Worm (Caenorhabditis elegans) whole organism, young adult: ENCODE measurements around the gene R10E8.5.
A peak's percentile ranks its signal among the peaks of the same experiment; 100 is the strongest.

ENCODE experiments used
- B0019.2 ChIP-seq: fragments of 200-800 bp; sonication (Bioruptor generic); conservative IDR thresholded peaks from 2 replicates; pipeline ENCODE4 v1.3.6; 2022; ENCODE audit warnings: missing genetic modification reagents, missing genetic modification characterization, missing compliant biosample characterization
- B0336.3 ChIP-seq: fragments of 200-800 bp; sonication (Bioruptor generic); IDR thresholded peaks from 2 replicates; pipeline ENCODE4 v1.3.6; 2022; ENCODE audit warnings: missing genetic modification characterization, missing compliant biosample characterization
- C06A6.2 ChIP-seq: fragments of 200-800 bp; sonication (Bioruptor generic); conservative IDR thresholded peaks from 2 replicates; pipeline ENCODE4 v1.3.6; 2022; ENCODE audit warnings: missing genetic modification characterization, missing compliant biosample characterization
- D2030.7 ChIP-seq: fragments of 200-800 bp; sonication (Bioruptor generic); IDR thresholded peaks from 2 replicates; pipeline ENCODE4 v1.3.6; 2022; ENCODE audit warnings: missing genetic modification reagents, missing genetic modification characterization, missing compliant biosample characterization
- F22D6.2 ChIP-seq: sonication (generic microtip); optimal IDR thresholded peaks from 2 replicates; lab custom pipeline; 2016; ENCODE audit warnings: mild to moderate bottlenecking, missing genetic modification characterization, missing compliant biosample characterization
- F55B11.4 ChIP-seq: sonication (generic microtip); optimal IDR thresholded peaks from 2 replicates; lab custom pipeline; 2016; ENCODE audit warnings: missing compliant biosample characterization, missing genetic modification characterization, borderline replicate concordance; ENCODE audit not compliant: insufficient read depth
- F57A8.1 ChIP-seq: fragments of 200-800 bp; sonication (Bioruptor generic); optimal IDR thresholded peaks from 2 replicates; lab custom pipeline; 2018; ENCODE audit warnings: mild to moderate bottlenecking, missing genetic modification characterization, moderate library complexity, missing compliant biosample characterization
- K11D2.4 ChIP-seq: fragments of 200-800 bp; sonication (Bioruptor generic); IDR thresholded peaks from 2 replicates; pipeline ENCODE4 v1.3.6; 2022; ENCODE audit warnings: missing genetic modification reagents, missing genetic modification characterization, missing compliant biosample characterization
- Y67H2A.10 ChIP-seq: fragments of 200-800 bp; sonication (Bioruptor generic); conservative IDR thresholded peaks from 2 replicates; pipeline ENCODE4 v1.3.6; 2022; ENCODE audit warnings: missing genetic modification reagents, missing genetic modification characterization, missing compliant biosample characterization
- aptf-3 ChIP-seq: fragments of 200-800 bp; sonication (Bioruptor generic); IDR thresholded peaks from 2 replicates; pipeline ENCODE4 v1.3.6; 2022; ENCODE audit warnings: missing genetic modification characterization, missing compliant biosample characterization
- attf-3 ChIP-seq: fragments of 200-800 bp; sonication (Bioruptor generic); conservative IDR thresholded peaks from 2 replicates; pipeline ENCODE4 v1.3.6; 2022; ENCODE audit warnings: missing genetic modification reagents, missing genetic modification characterization, missing compliant biosample characterization
- attf-6 ChIP-seq: fragments of 200-800 bp; sonication (Bioruptor generic); IDR thresholded peaks from 2 replicates; pipeline ENCODE4 v1.3.6; 2022; ENCODE audit warnings: missing genetic modification reagents, missing genetic modification characterization, missing compliant biosample characterization
- cebp-1 ChIP-seq, 2 experiments: fragments of 200-800 bp in 1 of 2; sonication (Bioruptor generic) in 1 of 2; sonication (generic microtip) in 1 of 2; IDR thresholded peaks in 1 of 2; optimal IDR thresholded peaks in 1 of 2; 2 replicates each; pipeline versions ENCODE4 v1.3.6 to Lab custom; 2017 to 2022; ENCODE audit warnings: missing compliant biosample characterization in 2 of 2, missing genetic modification characterization in 2 of 2, mild to moderate bottlenecking in 1 of 2, missing genetic modification reagents in 1 of 2, moderate library complexity in 1 of 2
- cebp-2 ChIP-seq: fragments of 200-800 bp; sonication (Bioruptor generic); IDR thresholded peaks from 2 replicates; pipeline ENCODE4 v1.3.6; 2022; ENCODE audit warnings: missing genetic modification characterization, missing compliant biosample characterization
- ceh-100 ChIP-seq: fragments of 200-800 bp; sonication (Bioruptor generic); IDR thresholded peaks from 2 replicates; pipeline ENCODE4 v1.3.6; 2022; ENCODE audit warnings: missing genetic modification reagents, missing genetic modification characterization, missing compliant biosample characterization
- ceh-27 ChIP-seq: fragments of 200-800 bp; sonication (Bioruptor generic); optimal IDR thresholded peaks from 2 replicates; lab custom pipeline; 2018; ENCODE audit warnings: mild to moderate bottlenecking, missing genetic modification characterization, moderate library complexity, missing compliant biosample characterization
- ceh-58 ChIP-seq: fragments of 200-800 bp; sonication (Bioruptor generic); IDR thresholded peaks from 2 replicates; pipeline ENCODE4 v1.3.6; 2022; ENCODE audit warnings: missing genetic modification characterization, missing compliant biosample characterization
- ceh-79 ChIP-seq: sonication (generic microtip); optimal IDR thresholded peaks from 2 replicates; lab custom pipeline; 2017; ENCODE audit warnings: mild to moderate bottlenecking, missing genetic modification characterization, missing compliant biosample characterization
- ceh-91 ChIP-seq: fragments of 200-800 bp; sonication (Bioruptor generic); IDR thresholded peaks from 2 replicates; pipeline ENCODE4 v1.3.6; 2022; ENCODE audit warnings: missing genetic modification reagents, missing genetic modification characterization, missing compliant biosample characterization
- fkh-3 ChIP-seq: sonication (generic microtip); optimal IDR thresholded peaks from 2 replicates; lab custom pipeline; 2016; ENCODE audit warnings: mild to moderate bottlenecking, missing genetic modification characterization, missing compliant biosample characterization
- gei-17 ChIP-seq: fragments of 200-800 bp; sonication (Bioruptor generic); optimal IDR thresholded peaks from 2 replicates; lab custom pipeline; 2018; ENCODE audit warnings: mild to moderate bottlenecking, missing genetic modification characterization, missing compliant biosample characterization
- hrde-1 ChIP-seq: sonication (generic microtip); optimal IDR thresholded peaks from 2 replicates; lab custom pipeline; 2016; ENCODE audit warnings: missing genetic modification characterization, mild to moderate bottlenecking, missing compliant biosample characterization, moderate library complexity, missing genotype, missing genetic modification reagents, borderline replicate concordance
- lin-26 ChIP-seq: fragments of 200-800 bp; sonication (Bioruptor generic); IDR thresholded peaks from 2 replicates; pipeline ENCODE4 v1.3.6; 2022; ENCODE audit warnings: missing genetic modification reagents, missing genetic modification characterization, missing compliant biosample characterization
- lin-35 ChIP-seq, 3 experiments: fragments of 150-350 bp in 2 of 3; sonication (generic microtip) in 1 of 3; optimal IDR thresholded peaks; 2 replicates each; lab custom pipeline; 2014 to 2018; ENCODE audit warnings: missing biosample characterization in 3 of 3, missing genetic modification characterization in 3 of 3, missing genetic modification reagents in 3 of 3
- lin-40 ChIP-seq: sonication (generic microtip); optimal IDR thresholded peaks from 2 replicates; lab custom pipeline; 2016; ENCODE audit warnings: missing genetic modification characterization, mild to moderate bottlenecking, missing compliant biosample characterization, missing genotype, missing genetic modification reagents
- lin-54 ChIP-seq: fragments of 200-800 bp; sonication (Bioruptor generic); optimal IDR thresholded peaks from 2 replicates; lab custom pipeline; 2018; ENCODE audit warnings: mild to moderate bottlenecking, missing genetic modification characterization, missing compliant biosample characterization
- lir-1 ChIP-seq: fragments of 200-800 bp; sonication (Bioruptor generic); conservative IDR thresholded peaks from 2 replicates; pipeline ENCODE4 v1.3.6; 2022; ENCODE audit warnings: missing genetic modification reagents, missing genetic modification characterization, missing compliant biosample characterization
- madf-3 ChIP-seq: fragments of 200-800 bp; sonication (Bioruptor generic); IDR thresholded peaks from 2 replicates; pipeline ENCODE4 v1.3.6; 2022; ENCODE audit warnings: missing genetic modification reagents, missing genetic modification characterization, missing compliant biosample characterization
- madf-6 ChIP-seq: fragments of 200-800 bp; sonication (Bioruptor generic); IDR thresholded peaks from 2 replicates; pipeline ENCODE4 v1.3.6; 2022; ENCODE audit warnings: missing genetic modification reagents, missing genetic modification characterization, missing compliant biosample characterization
- madf-8 ChIP-seq: fragments of 200-800 bp; sonication (Bioruptor generic); conservative IDR thresholded peaks from 2 replicates; pipeline ENCODE4 v1.3.6; 2022; ENCODE audit warnings: missing genetic modification reagents, missing genetic modification characterization, missing compliant biosample characterization
- mcd-1 ChIP-seq: fragments of 200-800 bp; sonication (Bioruptor generic); IDR thresholded peaks from 2 replicates; pipeline ENCODE4 v1.3.6; 2022; ENCODE audit warnings: missing genetic modification reagents, missing genetic modification characterization, missing compliant biosample characterization
- nfya-2 ChIP-seq: fragments of 200-800 bp; sonication (Bioruptor generic); IDR thresholded peaks from 2 replicates; pipeline ENCODE4 v1.3.6; 2022; ENCODE audit warnings: missing genetic modification reagents, missing genetic modification characterization, missing compliant biosample characterization
- nhr-27 ChIP-seq: fragments of 200-800 bp; sonication (Bioruptor generic); optimal IDR thresholded peaks from 2 replicates; lab custom pipeline; 2018; ENCODE audit warnings: mild to moderate bottlenecking, missing genetic modification characterization, moderate library complexity, missing compliant biosample characterization
- nhr-80 ChIP-seq: sonication (generic microtip); optimal IDR thresholded peaks from 2 replicates; lab custom pipeline; 2016; ENCODE audit warnings: missing genetic modification characterization, missing compliant biosample characterization
- rec-8 ChIP-seq, 2 experiments: sonication (generic microtip); optimal IDR thresholded peaks; 2 replicates each; lab custom pipeline; 2016; ENCODE audit warnings: mild to moderate bottlenecking in 2 of 2, missing genetic modification characterization in 2 of 2, missing genetic modification reagents in 2 of 2, missing genotype in 2 of 2, missing biosample characterization in 1 of 2, missing compliant biosample characterization in 1 of 2, moderate library complexity in 1 of 2
- rpc-1 ChIP-seq, 2 experiments: fragments of 150-350 bp in 1 of 2; sonication (generic microtip) in 1 of 2; optimal IDR thresholded peaks; 2 replicates each; lab custom pipeline; 2014 to 2018; ENCODE audit warnings: missing biosample characterization in 1 of 2, missing genetic modification characterization in 1 of 2, missing genetic modification reagents in 1 of 2, missing genotype in 1 of 2
- unc-62 ChIP-seq: fragments of 150-350 bp; optimal IDR thresholded peaks from 2 replicates; lab custom pipeline; 2014; ENCODE audit warnings: missing biosample characterization, missing genetic modification reagents, missing genetic modification characterization
- zim-3 ChIP-seq: sonication (generic microtip); optimal IDR thresholded peaks from 2 replicates; lab custom pipeline; 2017; ENCODE audit warnings: mild to moderate bottlenecking, missing genetic modification characterization, moderate library complexity, missing compliant biosample characterization

Gene R10E8.5

ce11 chrV:18243227-18243626, 11.4 kb upstream of the R10E8.5 start:
- TF ChIP-seq cebp-2 (GFP tag; lab: Robert Waterston, UW) (no peak), B0019.2 (GFP tag; lab: Robert Waterston, UW) (no peak), F22D6.2 (tag; lab: Kevin White, UChicago) (no peak), madf-8 (GFP tag; lab: Robert Waterston, UW) (no peak), fkh-3 (no peak), K11D2.4 (no peak), lin-40 (tag; lab: Kevin White, UChicago) (no peak)

ce11 chrV:18244408-18244807, 10.2 kb upstream of the R10E8.5 start:
- no peak for TF ChIP-seq rpc-1 (optimal IDR thresholded peaks at IDR 0.05; lab: Kevin White, UChicago)
- no peak for TF ChIP-seq rpc-1 (tag; optimal IDR thresholded peaks at IDR 0.05; lab: Kevin White, UChicago)
- no peak for TF ChIP-seq aptf-3 (GFP tag; lab: Robert Waterston, UW)
- peak; percentile 57 for TF ChIP-seq nhr-80 (tag; lab: Kevin White, UChicago)
- no peak for TF ChIP-seq nhr-27 (tag; lab: Kevin White, UChicago)
- TF ChIP-seq gei-17 (GFP tag; lab: Kevin White, UChicago), result no peak
- no peak for TF ChIP-seq madf-6 (GFP tag; lab: Robert Waterston, UW)
- TF ChIP-seq attf-3, result no peak
- TF ChIP-seq lin-35 (GFP tag; optimal IDR thresholded peaks at IDR 0.05; lab: Kevin White, UChicago), result no peak

ce11 chrV:18246077-18246476, 8.5 kb upstream of the R10E8.5 start:
- TF ChIP-seq nhr-80 (tag; lab: Kevin White, UChicago) (peak; percentile 31), lin-54 (GFP tag; lab: Kevin White, UChicago) (no peak), rec-8 (tag; optimal IDR thresholded peaks at IDR 0.05; lab: Kevin White, UChicago) (no peak)

ce11 chrV:18252239-18252638, 2.3 kb upstream of the R10E8.5 start, which contains the start of gene R10E8.1:
Gene R10E8.1, minus strand, starts transcription at chrV:18252416.
- no peak for TF ChIP-seq B0336.3 (GFP tag; lab: Robert Waterston, UW)
- TF ChIP-seq F55B11.4, result no peak
- no peak for TF ChIP-seq zim-3
- TF ChIP-seq nfya-2 (GFP tag; lab: Robert Waterston, UW), result no peak
- TF ChIP-seq unc-62 (GFP tag; lab: Kevin White, UChicago), result no peak
- TF ChIP-seq ceh-79 (tag; lab: Kevin White, UChicago), result no peak

ce11 chrV:18253494-18253893, 1.1 kb upstream of the R10E8.5 start, which contains the start of gene R10E8.2:
Gene R10E8.2, plus strand, starts transcription at chrV:18253794.
- TF ChIP-seq ceh-27 (GFP tag; lab: Kevin White, UChicago) (no peak), ceh-91 (GFP tag; lab: Robert Waterston, UW) (no peak), ceh-100 (no peak), F57A8.1 (GFP tag; lab: Kevin White, UChicago) (no peak), attf-6 (GFP tag; lab: Robert Waterston, UW) (no peak), Y67H2A.10 (GFP tag; lab: Robert Waterston, UW) (no peak), madf-3 (GFP tag; lab: Robert Waterston, UW) (no peak), lin-26 (no peak), cebp-2 (GFP tag; lab: Robert Waterston, UW) (no peak), cebp-1 (GFP tag; IDR thresholded peaks at IDR 0.05; lab: Robert Waterston, UW) (no peak), cebp-1 (tag; optimal IDR thresholded peaks at IDR 0.05; lab: Kevin White, UChicago) (no peak), nhr-27 (tag; lab: Kevin White, UChicago) (no peak), hrde-1 (no peak), lir-1 (GFP tag; lab: Robert Waterston, UW) (no peak), C06A6.2 (no peak), ceh-58 (no peak), mcd-1 (GFP tag; lab: Robert Waterston, UW) (no peak), D2030.7 (GFP tag; lab: Robert Waterston, UW) (no peak)
